Worm (Caenorhabditis elegans) whole organism, L4 larva: Measurements from ENCODE around the gene nlp-41.

ENCODE experiments used
- F26F4.8 ChIP-seq: fragments of 200-800 bp; sonication (Bioruptor generic); conservative IDR thresholded peaks from 2 replicates; pipeline ENCODE4 v1.3.6; 2022; ENCODE audit warnings: missing genetic modification characterization, missing compliant biosample characterization
- F44E2.7 ChIP-seq: fragments of 200-800 bp; sonication (Bioruptor generic); IDR thresholded peaks from 2 replicates; pipeline ENCODE4 v2.1.2; 2022; ENCODE audit warnings: missing genetic modification characterization, missing compliant biosample characterization
- Y105C5A.15 ChIP-seq: fragments of 200-800 bp; sonication (Bioruptor generic); IDR thresholded peaks from 2 replicates; pipeline ENCODE4 v1.3.6; 2022; ENCODE audit warnings: missing genetic modification characterization, missing compliant biosample characterization
- ZK337.2 ChIP-seq: fragments of 200-800 bp; sonication (Bioruptor generic); IDR thresholded peaks from 2 replicates; pipeline ENCODE4 v1.3.6; 2022; ENCODE audit warnings: missing genetic modification reagents, missing genetic modification characterization, missing compliant biosample characterization
- aha-1 ChIP-seq: fragments of 150-350 bp; peaks from one replicate; lab custom pipeline; 2014; ENCODE audit warnings: missing biosample characterization, missing genetic modification characterization
- arid-1 ChIP-seq: fragments of 200-800 bp; sonication (Bioruptor generic); conservative IDR thresholded peaks from 2 replicates; pipeline ENCODE4 v1.3.6; 2022; ENCODE audit warnings: missing genetic modification reagents, missing genetic modification characterization, missing compliant biosample characterization
- attf-4 ChIP-seq: sonication (generic microtip); optimal IDR thresholded peaks from 3 replicates; lab custom pipeline; 2017; ENCODE audit warnings: missing biosample characterization, missing genetic modification characterization
- ceh-20 ChIP-seq: fragments of 200-800 bp; sonication (Bioruptor generic); IDR thresholded peaks from 2 replicates; pipeline ENCODE4 v1.3.6; 2022; ENCODE audit warnings: missing genetic modification reagents, missing genetic modification characterization, missing compliant biosample characterization
- ceh-44 ChIP-seq: fragments of 200-800 bp; sonication (Bioruptor generic); IDR thresholded peaks from 2 replicates; pipeline ENCODE4 v1.3.6; 2022; ENCODE audit warnings: missing genetic modification reagents, missing genetic modification characterization, missing compliant biosample characterization
- ceh-82 ChIP-seq: sonication (generic microtip); optimal IDR thresholded peaks from 2 replicates; lab custom pipeline; 2017; ENCODE audit warnings: missing biosample characterization, missing genetic modification characterization
- daf-12 ChIP-seq: fragments of 150-350 bp; optimal IDR thresholded peaks from 2 replicates; lab custom pipeline; 2014; ENCODE audit warnings: missing biosample characterization, missing genetic modification reagents, missing genetic modification characterization
- daf-16 ChIP-seq, 3 experiments: sonication (generic microtip); optimal IDR thresholded peaks; 2 replicates each; lab custom pipeline; 2016 to 2017; ENCODE audit warnings: missing genetic modification characterization in 3 of 3, missing genetic modification reagents in 3 of 3, mild to moderate bottlenecking in 2 of 3, missing compliant biosample characterization in 2 of 3, missing biosample characterization in 1 of 3, moderate library complexity in 1 of 3
- daf-19 ChIP-seq: fragments of 200-800 bp; sonication (Bioruptor generic); conservative IDR thresholded peaks from 2 replicates; pipeline ENCODE4 v1.3.6; 2022; ENCODE audit warnings: missing genetic modification characterization, missing compliant biosample characterization
- dmd-6 ChIP-seq: fragments of 200-800 bp; sonication (Bioruptor generic); IDR thresholded peaks from 2 replicates; pipeline ENCODE4 v1.3.6; 2022; ENCODE audit warnings: missing genetic modification reagents, missing genetic modification characterization, missing compliant biosample characterization
- dmd-8 ChIP-seq: fragments of 200-800 bp; sonication (Bioruptor generic); IDR thresholded peaks from 2 replicates; pipeline ENCODE4 v1.3.6; 2022; ENCODE audit warnings: missing genetic modification characterization, missing compliant biosample characterization
- dpl-1 ChIP-seq: fragments of 150-350 bp; optimal IDR thresholded peaks from 2 replicates; lab custom pipeline; 2014; ENCODE audit warnings: missing biosample characterization, missing genetic modification reagents, missing genetic modification characterization
- dve-1 ChIP-seq: sonication (generic microtip); optimal IDR thresholded peaks from 2 replicates; lab custom pipeline; 2017; ENCODE audit warnings: antibody characterized with exemption, mild to moderate bottlenecking, missing genetic modification characterization, missing compliant biosample characterization; ENCODE audit not compliant: insufficient read depth
- fkh-10 ChIP-seq: fragments of 150-350 bp; optimal IDR thresholded peaks from 2 replicates; lab custom pipeline; 2014; ENCODE audit warnings: missing biosample characterization, missing genetic modification reagents, missing genetic modification characterization
- hlh-30 ChIP-seq: sonication (generic microtip); optimal IDR thresholded peaks from 2 replicates; lab custom pipeline; 2017; ENCODE audit warnings: antibody characterized with exemption, mild to moderate bottlenecking, missing genetic modification characterization, missing compliant biosample characterization; ENCODE audit not compliant: insufficient read depth
- jun-1 ChIP-seq: fragments of 150-350 bp; optimal IDR thresholded peaks from 2 replicates; lab custom pipeline; 2014; ENCODE audit warnings: missing biosample characterization, missing genetic modification reagents, missing genetic modification characterization
- lin-13 ChIP-seq: fragments of 150-350 bp; optimal IDR thresholded peaks from 2 replicates; lab custom pipeline; 2014; ENCODE audit warnings: missing biosample characterization, missing genetic modification reagents, missing genetic modification characterization
- lir-3 ChIP-seq: sonication (generic microtip); optimal IDR thresholded peaks from 2 replicates; lab custom pipeline; 2016; ENCODE audit warnings: mild to moderate bottlenecking, missing genetic modification characterization, missing compliant biosample characterization
- lsy-2 ChIP-seq, 2 experiments: fragments of 150-350 bp in 1 of 2; sonication (generic microtip) in 1 of 2; optimal IDR thresholded peaks; 2 replicates each; lab custom pipeline; 2014 to 2017; ENCODE audit warnings: missing biosample characterization in 2 of 2, missing genetic modification characterization in 2 of 2
- madf-5 ChIP-seq, 2 experiments: fragments of 200-800 bp; sonication (Bioruptor generic); IDR thresholded peaks; 2 replicates each; pipeline ENCODE4 v1.3.6; 2022; ENCODE audit warnings: missing compliant biosample characterization in 2 of 2, missing genetic modification characterization in 2 of 2
- mdt-29 ChIP-seq: fragments of 200-800 bp; sonication (Bioruptor generic); IDR thresholded peaks from 2 replicates; pipeline ENCODE4 v1.3.6; 2022; ENCODE audit warnings: missing genetic modification reagents, missing genetic modification characterization, missing compliant biosample characterization
- mep-1 ChIP-seq: fragments of 150-350 bp; sonication (generic microtip); optimal IDR thresholded peaks from 3 replicates; lab custom pipeline; 2014; ENCODE audit warnings: missing biosample characterization, missing genetic modification characterization
- mes-2 ChIP-seq: sonication (generic microtip); optimal IDR thresholded peaks from 2 replicates; lab custom pipeline; 2016; ENCODE audit warnings: missing genotype, mild to moderate bottlenecking, missing genetic modification characterization, missing compliant biosample characterization; ENCODE audit not compliant: poor library complexity, severe bottlenecking
- mxl-2 ChIP-seq: fragments of 200-800 bp; sonication (Bioruptor generic); conservative IDR thresholded peaks from 2 replicates; pipeline ENCODE4 v1.3.6; 2022; ENCODE audit warnings: missing genetic modification reagents, missing genetic modification characterization, missing compliant biosample characterization
- nhr-102 ChIP-seq: sonication (generic microtip); optimal IDR thresholded peaks from 2 replicates; lab custom pipeline; 2016; ENCODE audit warnings: mild to moderate bottlenecking, missing genetic modification characterization, moderate library complexity, missing compliant biosample characterization
- nhr-11 ChIP-seq: fragments of 150-350 bp; optimal IDR thresholded peaks from 2 replicates; lab custom pipeline; 2014; ENCODE audit warnings: missing biosample characterization, missing genetic modification characterization
- nhr-237 ChIP-seq: sonication (generic microtip); optimal IDR thresholded peaks from 2 replicates; lab custom pipeline; 2017; ENCODE audit warnings: missing biosample characterization, missing genetic modification characterization
- nhr-28 ChIP-seq: fragments of 150-350 bp; optimal IDR thresholded peaks from 2 replicates; lab custom pipeline; 2014; ENCODE audit warnings: missing biosample characterization, missing genetic modification characterization
- nhr-41 ChIP-seq: fragments of 200-800 bp; sonication (Bioruptor generic); IDR thresholded peaks from 2 replicates; pipeline ENCODE4 v1.3.6; 2022; ENCODE audit warnings: missing genetic modification reagents, missing genetic modification characterization, missing compliant biosample characterization
- nhr-77 ChIP-seq: fragments of 150-350 bp; optimal IDR thresholded peaks from 2 replicates; lab custom pipeline; 2014; ENCODE audit warnings: missing biosample characterization, missing genetic modification characterization
- saeg-2 ChIP-seq: fragments of 200-800 bp; sonication (Bioruptor generic); IDR thresholded peaks from 2 replicates; pipeline ENCODE4 v1.3.6; 2022; ENCODE audit warnings: missing genetic modification reagents, missing genetic modification characterization, missing compliant biosample characterization
- skn-1 ChIP-seq: fragments of 150-350 bp; optimal IDR thresholded peaks from 2 replicates; lab custom pipeline; 2014; ENCODE audit warnings: missing biosample characterization, missing genetic modification characterization
- snpc-4 ChIP-seq: fragments of 150-350 bp; optimal IDR thresholded peaks from 2 replicates; lab custom pipeline; 2014; ENCODE audit warnings: missing biosample characterization, missing genetic modification characterization
- spr-3 ChIP-seq: fragments of 200-800 bp; sonication (Bioruptor generic); optimal IDR thresholded peaks from 2 replicates; lab custom pipeline; 2018; ENCODE audit warnings: mild to moderate bottlenecking, missing genetic modification characterization, missing compliant biosample characterization
- tag-97 ChIP-seq: fragments of 200-800 bp; sonication (Bioruptor generic); IDR thresholded peaks from 2 replicates; pipeline ENCODE4 v1.3.6; 2022; ENCODE audit warnings: missing genetic modification characterization, missing compliant biosample characterization
- tra-1 ChIP-seq: fragments of 200-800 bp; sonication (Bioruptor generic); IDR thresholded peaks from 2 replicates; pipeline ENCODE4 v1.3.6; 2022; ENCODE audit warnings: missing genetic modification reagents, missing genetic modification characterization, missing compliant biosample characterization
- unc-39 ChIP-seq: sonication (generic microtip); optimal IDR thresholded peaks from 2 replicates; lab custom pipeline; 2017; ENCODE audit warnings: missing biosample characterization, missing genetic modification characterization
- unc-62 ChIP-seq, 3 experiments: fragments of 150-350 bp in 1 of 3; sonication (generic microtip); optimal IDR thresholded peaks in 2 of 3; peaks in 1 of 3; 1 replicate in 1 of 3; 2 replicates in 2 of 3; lab custom pipeline; 2014 to 2017; ENCODE audit warnings: missing biosample characterization in 3 of 3, missing genetic modification characterization in 3 of 3, missing genetic modification reagents in 3 of 3, missing genotype in 1 of 3
- vab-7 ChIP-seq: fragments of 200-800 bp; sonication (Bioruptor generic); IDR thresholded peaks from 2 replicates; pipeline ENCODE4 v1.3.6; 2022; ENCODE audit warnings: missing genetic modification reagents, missing genetic modification characterization, missing compliant biosample characterization
- zfp-3 ChIP-seq: fragments of 200-800 bp; sonication (Bioruptor generic); conservative IDR thresholded peaks from 2 replicates; pipeline ENCODE4 v1.3.6; 2022; ENCODE audit warnings: missing genetic modification reagents, missing genetic modification characterization, missing compliant biosample characterization
- ztf-7 ChIP-seq: fragments of 150-350 bp; optimal IDR thresholded peaks from 2 replicates; lab custom pipeline; 2014; ENCODE audit warnings: missing biosample characterization, missing genetic modification characterization

Gene nlp-41

DNA sequence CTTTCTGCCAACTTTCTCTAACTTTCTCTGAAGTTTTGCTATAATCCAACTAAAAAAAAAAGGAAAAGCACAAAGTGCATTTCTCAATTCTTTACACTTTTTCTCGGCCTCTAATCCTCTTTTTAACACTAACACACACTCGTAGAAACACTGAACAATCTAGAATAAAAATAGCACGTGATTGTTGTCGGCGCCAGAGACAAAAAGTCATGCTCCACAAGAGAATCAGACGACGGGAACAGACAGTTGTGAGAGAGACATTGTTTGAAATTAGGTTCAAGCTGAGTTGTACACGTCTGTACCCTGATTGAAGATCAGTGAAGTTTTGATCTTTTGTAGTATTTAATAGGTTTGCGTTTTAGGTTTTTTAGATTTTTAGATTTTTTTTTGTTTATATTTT lies 47.7 kb downstream of the nlp-41 start (continued):
- TF ChIP-seq mxl-2 (GFP tag; lab: Robert Waterston, UW) (peak; percentile 62; the same call in 1 of the 2 replicates), mdt-29 (GFP tag; lab: Robert Waterston, UW) (peak; percentile 92), lin-13 (GFP tag; lab: Kevin White, UChicago) (peak; percentile 37), fkh-10 (GFP tag; lab: Kevin White, UChicago) (no peak), nhr-77 (tag; lab: Kevin White, UChicago) (peak; percentile 95), dmd-6 (GFP tag; lab: Robert Waterston, UW) (peak; percentile 77), nhr-102 (tag; lab: Kevin White, UChicago) (peak; percentile 48), daf-16 (GFP tag; optimal IDR thresholded peaks at IDR 0.05; lab: Kevin White, UChicago) (peak; percentile 13 to 74), daf-16 (tag; optimal IDR thresholded peaks at IDR 0.05; lab: Kevin White, UChicago) (peak; percentile 90), lsy-2 (tag; optimal IDR thresholded peaks at IDR 0.05; lab: Kevin White, UChicago) (peak in 1 of 2 experiments; percentile 86)

DNA sequence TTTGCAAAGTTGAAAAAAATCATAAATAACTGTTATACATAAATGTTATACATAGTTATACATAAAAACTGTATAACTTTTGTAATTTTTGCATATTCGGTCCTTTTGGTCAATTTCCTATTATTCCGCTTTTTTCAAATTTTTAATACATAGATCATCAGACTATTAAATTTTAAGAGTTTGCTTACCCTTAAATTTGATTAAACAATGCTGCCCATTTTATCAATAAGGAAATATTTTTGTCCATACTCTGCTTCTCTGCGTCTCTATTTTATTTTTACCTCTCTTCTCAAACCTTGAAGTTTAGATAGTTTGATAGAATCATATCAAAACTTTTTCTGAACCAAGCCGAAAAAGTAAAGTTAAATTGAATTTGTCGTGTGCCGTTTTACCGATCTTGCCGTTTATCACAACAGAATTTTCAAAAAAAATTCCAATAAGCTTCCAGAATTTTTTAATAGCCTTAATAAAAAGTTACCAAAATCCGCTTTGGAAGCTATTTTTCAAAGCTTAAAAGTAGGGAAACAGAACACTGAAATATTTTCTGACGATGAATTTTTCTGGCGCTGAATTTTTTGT lies 48.7 kb downstream of the nlp-41 start:
- TF ChIP-seq Y105C5A.15 (GFP tag; lab: Robert Waterston, UW) = 0 out of 2 replicates have a peak, but pooled peaks have one; percentile 58
- no peak for TF ChIP-seq daf-16 (GFP tag; optimal IDR thresholded peaks at IDR 0.05; lab: Kevin White, UChicago)
- peak; percentile 79 for TF ChIP-seq daf-16 (tag; optimal IDR thresholded peaks at IDR 0.05; lab: Kevin White, UChicago)
- no peak for TF ChIP-seq snpc-4 (tag; lab: Kevin White, UChicago)
- TF ChIP-seq zfp-3 = no peak
- TF ChIP-seq aha-1 (tag; lab: Kevin White, UChicago) = peak; percentile 54
- peak; percentile 24 for TF ChIP-seq dve-1 (tag; lab: Kevin White, UChicago)
- TF ChIP-seq ceh-20 (GFP tag; lab: Robert Waterston, UW) = no peak
- TF ChIP-seq dmd-8 (GFP tag; lab: Robert Waterston, UW) = no peak
- no peak for TF ChIP-seq tra-1 (GFP tag; lab: Robert Waterston, UW)
- no peak for TF ChIP-seq madf-5 (GFP tag; IDR thresholded peaks at IDR 0.05; lab: Robert Waterston, UW)
- TF ChIP-seq lin-13 (GFP tag; lab: Kevin White, UChicago) = no peak
- no peak for TF ChIP-seq unc-39 (tag; lab: Kevin White, UChicago)
- peak; percentile 43 for TF ChIP-seq nhr-28
- peak; percentile 12 for TF ChIP-seq hlh-30 (tag; lab: Kevin White, UChicago)

DNA sequence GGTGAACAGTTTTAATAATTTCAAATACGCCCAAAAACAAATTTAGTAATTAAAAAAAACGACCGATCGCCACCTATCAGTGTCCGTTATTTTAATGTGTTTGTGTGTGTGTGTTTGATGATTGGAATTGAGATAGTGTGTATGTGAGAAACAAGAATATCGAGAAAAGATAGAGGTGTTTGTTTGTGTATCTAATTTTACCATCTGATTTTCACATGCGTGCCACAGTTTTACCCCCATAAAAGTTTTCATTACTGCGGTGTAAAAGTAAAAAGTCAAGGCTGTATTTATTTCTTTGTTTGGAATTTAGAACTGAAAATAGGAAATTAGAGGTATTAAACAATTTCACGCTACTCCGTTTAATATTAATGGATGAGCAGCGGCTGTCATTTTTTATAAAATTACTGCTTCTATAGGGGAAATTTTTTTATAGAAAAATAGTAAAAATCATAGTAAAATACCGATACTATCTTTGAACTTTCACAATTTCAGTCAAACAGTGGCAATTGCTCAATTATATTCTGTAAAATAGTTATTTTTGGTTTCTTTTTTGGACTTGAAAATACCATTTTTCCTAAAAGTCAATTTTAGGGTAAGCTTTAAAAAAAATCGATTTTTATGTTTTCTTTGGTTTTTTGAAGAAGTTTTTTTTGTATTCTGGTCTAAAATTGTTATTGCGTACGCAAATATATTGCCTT lies 49.4 kb downstream of the nlp-41 start:
- no peak for TF ChIP-seq unc-62 (GFP tag; optimal IDR thresholded peaks at IDR 0.05 in 1 of 2; lab: Kevin White, UChicago)
- no peak for TF ChIP-seq unc-62 (tag; optimal IDR thresholded peaks at IDR 0.05; lab: Kevin White, UChicago)
- TF ChIP-seq mes-2 (tag; lab: Kevin White, UChicago) = peak; percentile 22
- no peak for TF ChIP-seq ZK337.2
- TF ChIP-seq spr-3 (GFP tag; lab: Kevin White, UChicago) = no peak
- no peak for TF ChIP-seq ztf-7 (tag; lab: Kevin White, UChicago)
- 0 out of 2 replicates have a peak, but pooled peaks have one; percentile 57 for TF ChIP-seq saeg-2
- no peak for TF ChIP-seq tra-1 (GFP tag; lab: Robert Waterston, UW)
- no peak for TF ChIP-seq nhr-11
- no peak for TF ChIP-seq nhr-41 (GFP tag; lab: Robert Waterston, UW)
- TF ChIP-seq jun-1 (tag; lab: Kevin White, UChicago) = no peak
- TF ChIP-seq attf-4 (tag; lab: Kevin White, UChicago) = no peak
- no peak for TF ChIP-seq F26F4.8 (GFP tag; lab: Robert Waterston, UW)
- TF ChIP-seq daf-12 (tag; lab: Kevin White, UChicago) = no peak
- TF ChIP-seq arid-1 (GFP tag; lab: Robert Waterston, UW) = no peak
- TF ChIP-seq dpl-1 (GFP tag; lab: Kevin White, UChicago) = no peak
- TF ChIP-seq tag-97 = no peak
- TF ChIP-seq ceh-82 = no peak
- peak; percentile 14 for TF ChIP-seq mep-1 (tag; lab: Kevin White, UChicago)
- TF ChIP-seq daf-19 = no peak
- no peak for TF ChIP-seq snpc-4 (tag; lab: Kevin White, UChicago)
- no peak for TF ChIP-seq ceh-44 (GFP tag; lab: Robert Waterston, UW)
- TF ChIP-seq nhr-237 (tag; lab: Kevin White, UChicago) = no peak
- TF ChIP-seq F44E2.7 (GFP tag; lab: Robert Waterston, UW) = no peak
- TF ChIP-seq vab-7 (GFP tag; lab: Robert Waterston, UW) = no peak
- TF ChIP-seq skn-1 (tag; lab: Kevin White, UChicago) = no peak
- no peak for TF ChIP-seq lir-3 (tag; lab: Kevin White, UChicago)
